Worm (Caenorhabditis elegans): Measurements from ENCODE around the gene sago-1.

The sago-1 gene

DNA sequence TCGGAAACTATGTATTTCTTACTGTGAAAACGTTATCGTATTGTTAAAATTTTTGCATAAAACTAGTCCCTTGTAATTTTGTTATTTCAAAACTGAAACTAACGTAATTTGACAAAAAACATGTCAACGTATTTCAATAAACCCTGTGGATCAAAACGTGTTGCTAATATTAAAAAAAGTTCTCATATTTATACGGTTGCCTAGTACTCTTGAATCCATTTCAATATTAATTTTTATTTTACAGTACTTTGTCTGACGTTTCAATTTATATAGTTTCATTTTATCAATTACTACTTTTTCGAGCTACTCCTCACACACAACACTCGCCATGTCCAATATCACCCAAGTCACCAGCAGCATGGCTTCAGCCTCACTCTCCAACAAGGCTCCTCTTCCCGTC lies at the start of gene sago-1:
sago-1 (plus strand) TSS at position 301 of the 400 bp plus-strand sequence.
- TF ChIP-seq unc-62 (GFP tag; optimal IDR thresholded peaks at IDR 0.05): no peak

DNA sequence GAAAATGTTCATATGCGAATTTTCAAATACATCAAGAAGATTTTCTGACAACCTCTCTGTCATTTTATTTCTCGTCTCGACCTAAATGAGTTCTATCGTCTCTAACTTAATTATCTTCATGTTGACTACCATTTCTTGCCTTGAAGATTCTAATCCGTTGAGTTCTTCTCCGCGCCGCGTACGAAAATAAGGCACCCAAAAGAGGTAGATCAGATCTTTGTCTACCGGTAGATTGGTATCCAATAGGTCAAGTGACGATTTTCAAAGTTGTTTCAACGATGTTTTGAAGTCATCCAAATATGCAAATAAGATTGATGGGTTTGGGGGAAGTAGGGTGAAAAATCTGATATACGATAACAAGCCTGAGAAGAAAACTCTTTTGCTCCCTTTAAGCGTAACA lies 49.6 kb upstream of the sago-1 start:
- no peak for TF ChIP-seq unc-62 (GFP tag; optimal IDR thresholded peaks at IDR 0.05)

DNA sequence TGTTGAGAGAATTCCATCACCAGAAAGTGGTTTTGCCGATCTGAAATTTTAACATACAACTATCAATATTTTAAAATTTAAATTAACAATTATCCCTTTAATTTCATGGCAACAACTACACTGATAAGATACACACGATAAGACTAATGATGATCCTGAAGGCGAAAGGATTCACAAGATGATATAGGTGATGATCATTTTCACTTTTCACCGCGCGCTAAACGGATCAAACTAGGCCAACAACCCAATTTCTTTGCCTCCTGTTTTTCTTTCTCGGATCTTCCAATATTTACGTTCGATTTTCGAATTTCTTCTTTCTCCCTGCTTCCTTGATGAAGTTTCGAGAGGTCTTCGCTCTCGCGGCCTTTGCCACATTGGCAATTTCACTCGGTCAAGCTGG lies 44.4 kb upstream of the sago-1 start, which contains the start of gene K08B12.1:
K08B12.1 (plus strand) TSS at position 229 of the 400 bp plus-strand sequence.
- TF ChIP-seq unc-62 (GFP tag; optimal IDR thresholded peaks at IDR 0.05): no peak

DNA sequence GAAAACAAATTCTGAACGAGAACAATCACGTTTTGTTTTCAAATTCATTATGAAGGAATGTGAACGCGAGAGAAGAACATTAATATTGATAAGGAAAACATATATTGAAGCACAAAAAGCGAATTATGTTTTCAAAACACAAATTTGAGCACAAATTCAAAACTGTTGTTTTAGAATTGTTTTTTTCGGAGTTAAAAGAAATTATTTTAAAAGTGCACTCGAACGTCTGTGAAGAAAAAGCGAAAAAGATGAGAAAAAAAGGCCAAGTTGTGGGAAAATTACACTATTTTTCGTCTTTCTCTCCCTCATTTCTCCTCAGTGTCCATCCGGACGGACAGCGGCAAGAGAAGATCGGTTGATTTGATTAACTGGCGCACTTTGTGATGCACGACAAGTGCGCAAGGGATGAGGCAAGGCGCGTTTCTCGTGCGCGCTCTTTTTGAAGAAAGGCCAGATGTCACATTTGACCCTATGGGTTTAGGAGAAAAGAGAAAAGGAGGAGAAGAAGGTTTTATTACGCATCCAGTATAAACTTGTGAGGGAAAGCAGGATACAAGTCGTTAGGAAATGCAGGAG lies 36.2 kb upstream of the sago-1 start, which contains the start of gene mrck-1:
mrck-1 (minus strand) TSS at position 51 of the 576 bp plus-strand sequence.
- TF ChIP-seq unc-62 (GFP tag; optimal IDR thresholded peaks at IDR 0.05): no peak

DNA sequence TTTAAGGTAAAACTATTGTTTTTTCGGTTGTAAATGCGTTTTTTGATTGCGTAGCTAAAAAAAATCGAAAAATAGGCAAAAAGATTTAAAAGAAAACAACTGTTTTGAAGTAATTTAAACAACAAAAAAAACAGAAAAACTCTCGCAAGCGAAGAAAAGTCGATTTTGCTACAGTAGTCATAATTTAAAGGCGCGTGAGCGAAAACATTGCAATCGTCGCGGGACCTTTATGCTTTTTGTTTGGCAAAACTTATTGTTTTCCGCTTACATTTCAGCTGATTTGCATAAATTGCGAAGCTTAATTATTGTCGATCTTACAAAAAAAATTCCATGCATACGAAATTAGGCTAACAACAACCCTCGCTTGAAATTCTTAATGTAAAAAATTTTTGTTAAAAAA lies 35.6 kb upstream of the sago-1 start:
- no peak for TF ChIP-seq unc-62 (GFP tag; optimal IDR thresholded peaks at IDR 0.05)

DNA sequence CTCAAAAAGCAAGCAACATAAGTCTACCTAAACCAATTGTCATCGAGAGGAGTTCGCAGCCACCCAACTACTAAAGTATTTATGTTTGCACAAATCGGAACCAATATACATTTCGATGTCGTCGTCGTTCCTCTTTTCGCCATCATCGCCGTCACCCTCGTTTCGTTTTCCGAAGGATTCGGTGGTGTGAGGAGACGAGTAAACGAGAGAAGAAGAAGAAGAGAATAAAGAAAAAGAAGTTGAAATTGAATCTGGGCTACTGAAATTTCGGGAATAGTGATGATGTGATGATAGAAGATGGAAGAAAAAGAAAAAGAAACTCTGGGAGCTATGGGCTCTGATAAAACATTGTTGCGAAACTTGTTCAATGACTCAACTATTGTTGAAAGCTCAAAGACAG lies 35.0 kb upstream of the sago-1 start:
- no peak for TF ChIP-seq unc-62 (GFP tag; optimal IDR thresholded peaks at IDR 0.05)

DNA sequence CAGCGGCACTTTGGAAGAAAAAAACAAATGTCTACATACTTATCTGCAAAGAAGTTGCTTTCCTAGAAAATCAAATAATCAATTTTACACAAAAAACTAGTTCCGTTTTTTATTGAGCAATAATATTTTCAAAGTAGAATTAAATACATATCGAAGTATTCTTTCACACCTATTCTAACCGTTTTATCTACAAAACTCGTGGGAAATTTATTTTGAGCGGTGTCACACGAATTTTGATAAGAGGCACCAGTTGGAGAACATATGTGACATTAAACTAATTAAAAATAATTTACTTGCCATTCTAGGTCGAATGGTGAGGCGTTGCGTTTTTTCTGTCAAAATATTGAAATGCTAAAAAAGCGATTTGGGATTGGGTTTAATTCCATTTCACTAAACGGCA lies 34.6 kb upstream of the sago-1 start:
- TF ChIP-seq unc-62 (GFP tag; optimal IDR thresholded peaks at IDR 0.05): no peak

DNA sequence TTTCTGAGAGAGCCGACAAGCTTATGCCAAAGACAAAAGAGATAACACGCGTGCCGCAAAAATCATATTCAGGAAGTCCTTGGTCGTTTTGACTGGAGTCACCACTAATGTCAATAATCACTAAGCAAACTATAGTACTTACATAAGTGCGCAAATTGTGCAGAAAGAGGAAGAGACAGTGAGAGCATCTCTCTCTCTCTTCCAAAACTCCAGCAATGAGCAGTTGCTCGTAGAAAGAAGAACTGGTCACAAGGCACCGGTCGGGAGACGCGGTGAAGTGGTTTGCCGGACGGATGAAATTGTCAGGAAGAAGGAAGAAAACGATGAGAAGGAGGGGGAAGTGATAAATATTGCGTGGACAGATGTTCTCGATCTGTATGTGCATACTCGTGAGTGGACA lies 33.5 kb upstream of the sago-1 start:
- TF ChIP-seq unc-62 (GFP tag; optimal IDR thresholded peaks at IDR 0.05): no peak

DNA sequence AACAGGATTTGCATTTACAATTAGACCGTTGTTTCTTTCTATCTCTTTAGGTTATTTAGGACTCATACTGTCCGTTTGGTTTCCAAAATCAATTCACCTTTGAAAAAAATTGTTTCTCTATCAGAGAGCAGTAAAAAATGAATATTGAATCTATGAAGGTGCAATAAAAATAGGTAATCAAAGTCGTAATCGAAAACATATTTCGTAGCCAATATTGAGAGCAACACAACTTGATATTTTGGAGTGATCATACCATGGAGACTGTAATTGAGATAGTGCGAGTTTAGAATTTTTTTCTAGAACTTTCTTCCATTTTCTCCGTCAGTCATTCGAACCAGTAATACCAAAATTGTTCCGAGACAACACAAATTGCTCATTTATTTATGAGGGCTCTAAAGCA lies 33.0 kb upstream of the sago-1 start, which contains the start of gene F31F7.2:
F31F7.2 (plus strand) TSS at position 301 of the 400 bp plus-strand sequence.
- TF ChIP-seq unc-62 (GFP tag; optimal IDR thresholded peaks at IDR 0.05): no peak

DNA sequence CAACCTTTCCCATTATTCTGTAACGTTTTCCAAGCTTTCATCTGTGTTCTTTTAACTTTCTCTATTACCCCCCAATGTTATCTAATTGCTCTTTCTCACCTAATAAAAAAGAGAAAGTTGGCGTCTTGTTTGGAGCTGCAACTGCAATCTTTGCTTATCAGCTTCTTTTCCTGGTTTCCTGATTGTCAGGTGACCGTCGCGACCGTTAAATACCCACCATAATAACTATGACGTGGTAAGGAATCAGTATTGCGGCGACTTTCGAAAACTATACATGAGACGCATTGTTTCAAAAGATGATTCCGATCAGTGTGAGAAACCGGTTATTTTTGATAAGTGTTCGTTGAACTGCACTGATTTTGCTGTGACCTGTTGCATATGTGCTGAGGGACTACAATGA lies 28.4 kb upstream of the sago-1 start:
- no peak for TF ChIP-seq unc-62 (GFP tag; optimal IDR thresholded peaks at IDR 0.05)

DNA sequence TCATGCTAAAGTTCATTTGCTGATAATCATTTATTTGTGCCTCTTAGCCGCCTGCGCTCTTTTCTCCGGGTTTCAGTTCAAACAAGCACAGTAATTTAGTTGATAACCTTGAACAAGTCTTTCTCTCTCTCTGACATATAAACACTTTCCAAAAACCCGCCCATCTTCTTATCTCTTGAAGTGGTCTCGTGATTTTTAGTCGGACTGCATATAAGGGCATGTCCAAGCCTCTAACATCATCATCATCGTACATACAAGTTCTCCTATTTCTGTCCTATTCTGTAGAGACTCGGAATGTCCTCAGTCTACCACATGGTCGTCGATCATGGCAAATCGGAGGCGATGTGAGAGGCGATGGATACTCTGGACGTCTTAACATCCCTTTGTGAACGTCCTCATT lies 27.4 kb upstream of the sago-1 start, which contains the start of gene F31F7.1:
F31F7.1 (plus strand) TSS at position 235 of the 400 bp plus-strand sequence.
- no peak for TF ChIP-seq unc-62 (GFP tag; optimal IDR thresholded peaks at IDR 0.05)

DNA sequence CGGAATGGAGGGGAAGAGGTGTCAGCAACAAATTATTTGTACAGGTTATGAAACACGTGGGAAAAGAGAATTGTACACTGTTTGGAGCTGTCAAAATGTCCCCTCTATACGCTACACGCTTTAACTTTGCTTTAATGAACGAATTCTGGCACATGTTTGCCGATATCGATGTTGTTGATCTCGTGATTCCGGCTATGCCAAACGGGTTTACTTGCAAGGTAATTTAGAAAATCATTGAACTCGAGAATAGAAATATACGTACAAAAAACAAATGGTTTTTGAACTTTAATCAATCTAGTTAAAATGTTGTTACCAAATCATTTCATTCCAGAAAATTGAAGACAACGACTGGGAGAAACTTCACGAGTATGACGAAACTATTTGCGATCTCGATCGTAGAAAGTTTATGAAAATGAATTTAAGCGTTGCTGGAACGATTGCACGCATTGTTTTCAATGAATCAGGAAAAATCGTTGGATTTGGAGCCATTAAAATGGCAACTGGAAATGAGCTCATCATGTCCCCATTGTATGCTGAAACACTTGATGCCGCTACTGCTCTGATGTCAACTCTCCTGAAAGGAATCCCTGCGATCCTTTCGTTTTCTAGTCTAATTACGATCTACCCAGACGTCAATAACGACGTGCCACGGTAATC lies 26.3 kb upstream of the sago-1 start:
- TF ChIP-seq unc-62 (GFP tag; optimal IDR thresholded peaks at IDR 0.05): no peak

DNA sequence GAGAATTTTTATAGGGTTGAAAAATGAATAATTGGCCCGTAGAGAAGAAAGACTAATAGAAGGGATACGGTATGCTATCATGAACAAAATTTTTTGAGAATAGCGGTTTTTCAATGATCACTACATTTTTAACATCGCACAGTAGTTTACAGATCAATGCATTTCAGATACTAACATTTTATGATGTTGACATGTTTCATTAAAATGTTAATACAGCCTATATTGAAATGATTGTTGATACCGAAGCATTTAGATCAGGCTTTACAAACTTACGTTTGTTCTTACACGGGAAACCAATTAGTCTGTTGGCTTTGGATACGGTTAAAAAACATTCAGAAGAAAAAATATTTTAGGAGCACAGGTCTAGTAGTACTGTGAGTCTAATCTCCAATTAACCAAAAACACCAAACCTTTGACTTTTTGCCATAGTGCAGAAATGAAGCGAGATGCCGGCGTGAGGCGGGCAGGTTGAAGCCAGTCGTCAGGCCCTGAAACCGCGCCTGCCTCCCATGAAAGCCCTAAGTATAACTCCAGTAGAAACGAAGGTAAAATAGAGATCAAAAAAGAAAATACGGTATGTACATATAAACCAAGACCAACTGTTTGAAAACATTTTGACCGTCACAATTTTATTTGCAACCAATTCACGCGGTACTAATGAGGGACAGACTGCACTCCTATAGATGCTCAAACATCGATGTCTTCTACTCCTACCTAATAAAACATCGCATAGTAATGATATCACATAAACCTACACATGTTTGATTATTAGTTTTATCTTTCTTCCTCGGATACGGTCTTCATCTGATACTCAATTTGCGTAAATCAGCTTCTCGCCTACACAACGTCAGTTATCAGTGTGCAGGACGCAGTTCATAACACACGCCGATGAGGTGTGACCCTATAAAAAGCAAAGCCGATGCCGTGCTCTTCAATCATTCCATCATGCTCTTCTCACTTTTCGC lies 25.2 kb upstream of the sago-1 start, which contains the start of gene fil-2:
fil-2 (plus strand) TSS at position 915 of the 965 bp plus-strand sequence.
- no peak for TF ChIP-seq unc-62 (GFP tag; optimal IDR thresholded peaks at IDR 0.05)

DNA sequence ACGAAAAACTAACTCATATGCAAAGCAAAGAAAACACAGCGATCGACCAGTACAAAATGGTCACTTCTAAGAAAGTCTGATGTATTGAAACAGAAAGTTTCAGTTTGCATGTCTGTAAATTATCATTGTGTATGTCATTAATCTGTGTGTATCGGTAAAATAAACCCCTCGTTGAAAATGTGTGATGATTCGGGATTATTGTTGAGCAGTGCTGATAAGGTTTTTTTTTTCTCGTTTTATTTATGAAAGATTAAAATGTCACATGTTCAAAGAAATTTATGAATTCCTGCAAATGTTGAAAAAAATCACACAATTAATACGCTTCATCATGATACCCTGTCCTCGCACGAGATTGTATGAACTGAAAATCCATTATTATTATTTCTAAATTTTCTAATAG lies 23.5 kb upstream of the sago-1 start:
- TF ChIP-seq unc-62 (GFP tag; optimal IDR thresholded peaks at IDR 0.05): no peak

DNA sequence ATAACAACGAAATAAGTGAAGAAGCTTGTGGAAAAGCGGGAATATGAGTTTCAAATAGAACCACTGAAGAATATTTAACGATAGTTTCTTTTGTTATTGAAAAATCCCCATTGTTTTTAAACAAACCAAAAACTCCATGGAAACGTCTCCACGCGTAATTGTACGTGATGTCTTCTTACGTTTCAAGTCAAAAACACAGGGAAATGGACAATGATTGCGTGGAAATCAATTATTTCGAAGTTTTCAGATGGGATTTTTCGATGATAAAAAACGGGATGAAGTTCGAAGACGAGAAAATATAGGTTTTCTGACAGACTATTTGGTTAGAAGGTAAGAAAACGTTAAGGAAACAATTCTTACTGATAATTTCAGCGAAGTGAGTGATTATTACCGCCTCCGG lies 22.4 kb upstream of the sago-1 start, which contains the start of the genes K12B6.4 and spe-49:
K12B6.4 (minus strand) TSS at position 101 of the 400 bp plus-strand sequence.
spe-49 (plus strand) TSS at position 185 of the 400 bp plus-strand sequence.
- no peak for TF ChIP-seq unc-62 (GFP tag; optimal IDR thresholded peaks at IDR 0.05)

DNA sequence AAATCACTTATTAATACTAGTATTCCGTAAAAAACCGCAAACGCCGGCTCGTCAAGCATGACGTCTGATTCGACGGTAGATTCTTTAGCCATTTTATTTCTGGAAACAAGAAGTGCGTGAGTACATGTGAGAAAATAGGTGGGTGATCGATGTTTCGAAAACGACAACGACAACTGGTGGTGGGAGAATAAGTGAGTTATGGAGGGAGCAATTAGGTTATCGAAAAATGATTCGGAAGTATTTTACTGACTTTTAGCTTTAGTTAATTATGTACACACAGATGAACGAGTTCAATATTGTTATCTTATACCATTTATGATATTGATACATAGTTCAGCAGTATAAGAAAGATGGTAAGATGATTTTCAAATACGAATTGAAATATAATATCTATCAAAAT lies 17.2 kb upstream of the sago-1 start, which contains the start of gene srn-1:
srn-1 (minus strand) TSS at position 101 of the 400 bp plus-strand sequence.
- no peak for TF ChIP-seq unc-62 (GFP tag; optimal IDR thresholded peaks at IDR 0.05)

All from whole organism, dauer.